Worm (Caenorhabditis elegans) whole organism, L1 larva: ENCODE measurements around the gene clec-226.

ENCODE experiments used
- C16A3.4 ChIP-seq: fragments of 150-350 bp; optimal IDR thresholded peaks from 2 replicates; lab custom pipeline; 2014; ENCODE audit warnings: missing biosample characterization, missing genetic modification characterization
- aha-1 ChIP-seq: fragments of 150-350 bp; optimal IDR thresholded peaks from 2 replicates; lab custom pipeline; 2014; ENCODE audit warnings: missing biosample characterization, missing genetic modification characterization
- alr-1 ChIP-seq: fragments of 200-800 bp; sonication (Bioruptor generic); optimal IDR thresholded peaks from 2 replicates; lab custom pipeline; 2018; ENCODE audit warnings: borderline replicate concordance, mild to moderate bottlenecking, missing genetic modification characterization, missing compliant biosample characterization
- ama-1 ChIP-seq: fragments of 150-350 bp; optimal IDR thresholded peaks from 2 replicates; lab custom pipeline; 2014
- ceh-63 ChIP-seq: fragments of 200-800 bp; sonication (Bioruptor generic); optimal IDR thresholded peaks from 2 replicates; lab custom pipeline; 2018; ENCODE audit warnings: mild to moderate bottlenecking, missing genetic modification characterization, missing compliant biosample characterization
- ceh-88 ChIP-seq: fragments of 200-800 bp; sonication (Bioruptor generic); IDR thresholded peaks from 2 replicates; pipeline ENCODE4 v1.3.6; 2022; ENCODE audit warnings: missing genetic modification characterization, missing compliant biosample characterization
- ceh-90 ChIP-seq: sonication (generic microtip); optimal IDR thresholded peaks from 2 replicates; lab custom pipeline; 2016; ENCODE audit warnings: missing genetic modification characterization, missing compliant biosample characterization
- dpl-1 ChIP-seq, 3 experiments: fragments of 150-350 bp in 2 of 3; sonication (generic microtip) in 1 of 3; optimal IDR thresholded peaks; 2 replicates each; lab custom pipeline; 2014 to 2017; ENCODE audit warnings: missing biosample characterization in 3 of 3, missing genetic modification characterization in 3 of 3, missing genetic modification reagents in 3 of 3
- dsc-1 ChIP-seq: sonication (generic microtip); optimal IDR thresholded peaks from 2 replicates; lab custom pipeline; 2016; ENCODE audit warnings: mild to moderate bottlenecking, missing genetic modification characterization, missing compliant biosample characterization
- efl-1 ChIP-seq, 4 experiments: fragments of 150-350 bp; optimal IDR thresholded peaks in 3 of 4; peaks in 1 of 4; 1 replicate in 1 of 4; 2 replicates in 3 of 4; lab custom pipeline; 2014; ENCODE audit warnings: missing biosample characterization in 2 of 4, missing genetic modification characterization in 2 of 4, missing genetic modification reagents in 2 of 4
- egl-27 ChIP-seq, 2 experiments: fragments of 150-350 bp in 1 of 2; sonication (generic microtip); optimal IDR thresholded peaks; 3 replicates each; lab custom pipeline; 2017 to 2018; ENCODE audit warnings: missing biosample characterization in 2 of 2, missing genetic modification characterization in 2 of 2, missing genetic modification reagents in 2 of 2
- elt-2 ChIP-seq: sonication (generic microtip); optimal IDR thresholded peaks from 2 replicates; lab custom pipeline; 2016; ENCODE audit warnings: missing genetic modification characterization, mild to moderate bottlenecking, inconsistent platforms, missing compliant biosample characterization, missing genetic modification reagents
- elt-3 ChIP-seq, 6 experiments: fragments of 150-350 bp in 1 of 6; sonication (generic microtip); optimal IDR thresholded peaks; 2 replicates each; lab custom pipeline; 2017 to 2018; ENCODE audit warnings: missing biosample characterization in 6 of 6, missing genetic modification characterization in 6 of 6, inconsistent platforms in 1 of 6
- fkh-10 ChIP-seq: sonication (generic microtip); optimal IDR thresholded peaks from 2 replicates; lab custom pipeline; 2017; ENCODE audit warnings: missing biosample characterization, missing genetic modification reagents, missing genetic modification characterization
- fkh-4 ChIP-seq: sonication (generic microtip); optimal IDR thresholded peaks from 2 replicates; lab custom pipeline; 2016; ENCODE audit warnings: missing compliant biosample characterization, missing genetic modification characterization, borderline replicate concordance
- fkh-8 ChIP-seq: sonication (generic microtip); optimal IDR thresholded peaks from 2 replicates; lab custom pipeline; 2016; ENCODE audit warnings: mild to moderate bottlenecking, missing genetic modification characterization, missing compliant biosample characterization
- fos-1 ChIP-seq: fragments of 150-350 bp; optimal IDR thresholded peaks from 2 replicates; lab custom pipeline; 2014; ENCODE audit warnings: missing biosample characterization, missing genetic modification characterization
- irx-1 ChIP-seq: sonication (generic microtip); optimal IDR thresholded peaks from 2 replicates; lab custom pipeline; 2016; ENCODE audit warnings: missing genetic modification characterization, missing compliant biosample characterization
- jun-1 ChIP-seq: fragments of 150-350 bp; optimal IDR thresholded peaks from 2 replicates; lab custom pipeline; 2014; ENCODE audit warnings: missing biosample characterization, missing genetic modification reagents, missing genetic modification characterization
- lin-13 ChIP-seq: fragments of 150-350 bp; optimal IDR thresholded peaks from 2 replicates; lab custom pipeline; 2014; ENCODE audit warnings: missing biosample characterization, missing genetic modification reagents, missing genetic modification characterization
- lin-14 ChIP-seq: fragments of 200-800 bp; sonication (Bioruptor generic); optimal IDR thresholded peaks from 2 replicates; lab custom pipeline; 2018; ENCODE audit warnings: mild to moderate bottlenecking, missing genetic modification characterization, moderate library complexity, missing compliant biosample characterization
- lin-15B ChIP-seq: fragments of 150-350 bp; sonication (generic microtip); optimal IDR thresholded peaks from 3 replicates; lab custom pipeline; 2014; ENCODE audit warnings: missing biosample characterization, missing genetic modification characterization
- lin-39 ChIP-seq: fragments of 150-350 bp; optimal IDR thresholded peaks from 2 replicates; lab custom pipeline; 2014; ENCODE audit warnings: missing biosample characterization, missing genetic modification reagents, missing genetic modification characterization
- lir-3 ChIP-seq: sonication (generic microtip); optimal IDR thresholded peaks from 2 replicates; lab custom pipeline; 2016; ENCODE audit warnings: mild to moderate bottlenecking, missing genetic modification characterization, moderate library complexity, missing compliant biosample characterization; ENCODE audit not compliant: poor library complexity
- lsy-2 ChIP-seq, 2 experiments: fragments of 150-350 bp; optimal IDR thresholded peaks; 2 replicates each; lab custom pipeline; 2014; ENCODE audit warnings: missing biosample characterization in 2 of 2, missing genetic modification characterization in 2 of 2
- mdl-1 ChIP-seq, 2 experiments: fragments of 150-350 bp; optimal IDR thresholded peaks; 2 replicates each; lab custom pipeline; 2014 to 2017; ENCODE audit warnings: missing biosample characterization in 2 of 2, missing genetic modification characterization in 2 of 2, inconsistent platforms in 1 of 2
- mef-2 ChIP-seq: fragments of 150-350 bp; optimal IDR thresholded peaks from 2 replicates; lab custom pipeline; 2014; ENCODE audit warnings: missing biosample characterization, missing genetic modification characterization
- mep-1 ChIP-seq: fragments of 150-350 bp; optimal IDR thresholded peaks from 2 replicates; lab custom pipeline; 2014; ENCODE audit warnings: missing biosample characterization, missing genetic modification characterization
- nhr-11 ChIP-seq: fragments of 150-350 bp; optimal IDR thresholded peaks from 2 replicates; lab custom pipeline; 2014; ENCODE audit warnings: missing biosample characterization, missing genetic modification characterization
- nhr-19 ChIP-seq: fragments of 200-800 bp; sonication (Bioruptor generic); conservative IDR thresholded peaks from 2 replicates; pipeline ENCODE4 v1.3.6; 2022; ENCODE audit warnings: missing genetic modification characterization, missing compliant biosample characterization
- nhr-47 ChIP-seq: sonication (generic microtip); optimal IDR thresholded peaks from 2 replicates; lab custom pipeline; 2016; ENCODE audit warnings: mild to moderate bottlenecking, missing genetic modification characterization, moderate library complexity, missing compliant biosample characterization
- nhr-71 ChIP-seq: sonication (generic microtip); optimal IDR thresholded peaks from 2 replicates; lab custom pipeline; 2016; ENCODE audit warnings: mild to moderate bottlenecking, missing genetic modification characterization, moderate library complexity, missing compliant biosample characterization
- nhr-76 ChIP-seq: sonication (generic microtip); optimal IDR thresholded peaks from 2 replicates; lab custom pipeline; 2017; ENCODE audit warnings: missing biosample characterization, missing genetic modification characterization
- nhr-85 ChIP-seq: sonication (generic microtip); peaks from one replicate; lab custom pipeline; 2016; ENCODE audit warnings: missing genetic modification characterization, inconsistent platforms, missing compliant biosample characterization
- nhr-90 ChIP-seq: sonication (generic microtip); optimal IDR thresholded peaks from 2 replicates; lab custom pipeline; 2016; ENCODE audit warnings: mild to moderate bottlenecking, missing genetic modification characterization, missing compliant biosample characterization; ENCODE audit not compliant: poor library complexity
- pag-3 ChIP-seq: sonication (generic microtip); optimal IDR thresholded peaks from 2 replicates; lab custom pipeline; 2017; ENCODE audit warnings: missing genetic modification characterization, mild to moderate bottlenecking, missing compliant biosample characterization, antibody characterized with exemption, borderline replicate concordance; ENCODE audit not compliant: insufficient read depth
- pax-3 ChIP-seq: fragments of 200-800 bp; sonication (Bioruptor generic); optimal IDR thresholded peaks from 2 replicates; lab custom pipeline; 2018; ENCODE audit warnings: mild to moderate bottlenecking, missing genetic modification characterization, moderate library complexity, missing compliant biosample characterization
- pqm-1 ChIP-seq: sonication (generic microtip); optimal IDR thresholded peaks from 3 replicates; lab custom pipeline; 2017; ENCODE audit warnings: missing biosample characterization, missing genetic modification characterization
- rnt-1 ChIP-seq: sonication (generic microtip); optimal IDR thresholded peaks from 2 replicates; lab custom pipeline; 2016; ENCODE audit warnings: mild to moderate bottlenecking, missing genetic modification characterization, moderate library complexity, missing compliant biosample characterization
- snpc-4 ChIP-seq: fragments of 150-350 bp; optimal IDR thresholded peaks from 2 replicates; lab custom pipeline; 2014; ENCODE audit warnings: missing biosample characterization, missing genetic modification characterization
- snu-23 ChIP-seq: sonication (generic microtip); optimal IDR thresholded peaks from 2 replicates; lab custom pipeline; 2016; ENCODE audit warnings: missing genetic modification characterization, missing compliant biosample characterization
- tbx-2 ChIP-seq: sonication (generic microtip); optimal IDR thresholded peaks from 2 replicates; lab custom pipeline; 2016; ENCODE audit warnings: missing genetic modification characterization, missing compliant biosample characterization
- tlp-1 ChIP-seq: fragments of 150-350 bp; optimal IDR thresholded peaks from 2 replicates; lab custom pipeline; 2014; ENCODE audit warnings: missing biosample characterization, missing genetic modification characterization
- unc-130 ChIP-seq: fragments of 150-350 bp; optimal IDR thresholded peaks from 2 replicates; lab custom pipeline; 2017; ENCODE audit warnings: missing biosample characterization, missing genetic modification characterization, inconsistent platforms
- unc-98 ChIP-seq: fragments of 200-800 bp; sonication (Bioruptor generic); IDR thresholded peaks from 2 replicates; pipeline ENCODE4 v1.3.6; 2022; ENCODE audit warnings: missing genetic modification characterization, missing compliant biosample characterization
- vab-15 ChIP-seq: sonication (generic microtip); optimal IDR thresholded peaks from 2 replicates; lab custom pipeline; 2017; ENCODE audit warnings: missing genotype, mild to moderate bottlenecking, missing genetic modification characterization, missing compliant biosample characterization
- xbp-1 ChIP-seq: sonication (generic microtip); optimal IDR thresholded peaks from 2 replicates; lab custom pipeline; 2016; ENCODE audit warnings: missing genetic modification characterization, missing compliant biosample characterization
- zag-1 ChIP-seq: fragments of 150-350 bp; optimal IDR thresholded peaks from 2 replicates; lab custom pipeline; 2014; ENCODE audit warnings: missing biosample characterization, missing genetic modification characterization
- zip-4 ChIP-seq: fragments of 200-800 bp; sonication (Bioruptor generic); optimal IDR thresholded peaks from 2 replicates; lab custom pipeline; 2018; ENCODE audit warnings: mild to moderate bottlenecking, missing genetic modification characterization, moderate library complexity, missing compliant biosample characterization
- ztf-4 ChIP-seq: fragments of 150-350 bp; optimal IDR thresholded peaks from 2 replicates; lab custom pipeline; 2014; ENCODE audit warnings: missing biosample characterization, missing genetic modification characterization

Gene clec-226

ce11 chrV:13908916-13909176 is 37.9 kb upstream of the clec-226 start, which contains the start of gene C06B3.6:
C06B3.6 (minus strand) TSS chrV:13908967.
- TF ChIP-seq ceh-88 (GFP tag; lab: Robert Waterston, UW) = peak; percentile 1; the same call in 1 of the 2 replicates
- TF ChIP-seq lir-3 (tag; lab: Kevin White, UChicago) = no peak

ce11 chrV:13909400-13909799 is 37.4 kb upstream of the clec-226 start, which contains the start of gene C06B3.7:
C06B3.7 (plus strand) TSS chrV:13909686.
- TF ChIP-seq unc-130 (tag; lab: Kevin White, UChicago) = peak; percentile 96
- no peak for TF ChIP-seq nhr-76 (tag; lab: Kevin White, UChicago)
- peak; percentile 84 for TF ChIP-seq dsc-1 (tag; lab: Kevin White, UChicago)
- TF ChIP-seq lin-13 (GFP tag; lab: Kevin White, UChicago) = peak; percentile 78
- TF ChIP-seq lsy-2 (tag; optimal IDR thresholded peaks at IDR 0.05; lab: Kevin White, UChicago) = peak; percentile 74 to 85
- no peak for TF ChIP-seq fkh-10 (GFP tag; lab: Kevin White, UChicago)
- peak; percentile 46 for TF ChIP-seq pqm-1
- TF ChIP-seq elt-2 = peak; percentile 85
- TF ChIP-seq snpc-4 (tag; lab: Kevin White, UChicago) = peak; percentile 44
- peak; percentile 64 for TF ChIP-seq mef-2 (tag; lab: Kevin White, UChicago)
- no peak for TF ChIP-seq ceh-63
- TF ChIP-seq efl-1 (optimal IDR thresholded peaks at IDR 0.05; lab: Kevin White, UChicago) = peak; percentile 36 to 54
- TF ChIP-seq efl-1 (GFP tag; optimal IDR thresholded peaks at IDR 0.05 in 1 of 2; lab: Kevin White, UChicago) = peak; percentile 26 to 87
- TF ChIP-seq egl-27 (tag; optimal IDR thresholded peaks at IDR 0.05; lab: Kevin White, UChicago) = no peak
- no peak for TF ChIP-seq pag-3 (tag; lab: Kevin White, UChicago)
- peak; percentile 73 for TF ChIP-seq jun-1 (tag; lab: Kevin White, UChicago)
- peak; percentile 96 for TF ChIP-seq nhr-19 (GFP tag; lab: Robert Waterston, UW)
- peak; percentile 34 for TF ChIP-seq lin-39 (tag; lab: Kevin White, UChicago)
- TF ChIP-seq nhr-47 (tag; lab: Kevin White, UChicago) = peak; percentile 83
- TF ChIP-seq fos-1 = peak; percentile 62
- peak; percentile 95 for TF ChIP-seq lin-14 (GFP tag; lab: Kevin White, UChicago)
- peak; percentile 90 for TF ChIP-seq snu-23 (GFP tag; lab: Kevin White, UChicago)
- peak; percentile 82 for TF ChIP-seq pax-3 (tag; lab: Kevin White, UChicago)
- no peak for TF ChIP-seq unc-98 (GFP tag; lab: Robert Waterston, UW)
- TF ChIP-seq zip-4 (GFP tag; lab: Kevin White, UChicago) = peak; percentile 98
- TF ChIP-seq mep-1 = peak; percentile 88
- TF ChIP-seq mdl-1 (tag; optimal IDR thresholded peaks at IDR 0.05; lab: Kevin White, UChicago) = peak in 1 of 2 experiments; percentile 94
- peak; percentile 100 for TF ChIP-seq vab-15 (tag; lab: Kevin White, UChicago)
- TF ChIP-seq ztf-4 = peak; percentile 81
- no peak for TF ChIP-seq alr-1 (tag; lab: Kevin White, UChicago)
- TF ChIP-seq ama-1 (lab: Kevin White, UChicago) = peak; percentile 66
- TF ChIP-seq tbx-2 (tag; lab: Kevin White, UChicago) = peak; percentile 75
- peak; percentile 33; the same call in 1 of the 2 replicates for TF ChIP-seq ceh-88 (GFP tag; lab: Robert Waterston, UW)
- peak; percentile 97 for TF ChIP-seq nhr-71
- TF ChIP-seq ceh-90 (tag; lab: Kevin White, UChicago) = peak; percentile 26
- TF ChIP-seq nhr-85 (tag; lab: Kevin White, UChicago) = peak; percentile 97
- peak; percentile 85 for TF ChIP-seq rnt-1 (tag; lab: Kevin White, UChicago)
- peak; percentile 45 to 54 (median 52) for TF ChIP-seq dpl-1 (GFP tag; optimal IDR thresholded peaks at IDR 0.05; lab: Kevin White, UChicago)
- TF ChIP-seq xbp-1 (tag; lab: Kevin White, UChicago) = peak; percentile 89
- peak; percentile 90 for TF ChIP-seq C16A3.4
- no peak for TF ChIP-seq fkh-4 (tag; lab: Kevin White, UChicago)
- TF ChIP-seq nhr-11 (tag; lab: Kevin White, UChicago) = peak; percentile 55
- no peak for TF ChIP-seq zag-1
- TF ChIP-seq lin-15B (tag; lab: Kevin White, UChicago) = no peak
- TF ChIP-seq nhr-90 = peak; percentile 83
- TF ChIP-seq aha-1 (tag; lab: Kevin White, UChicago) = peak; percentile 10
- peak; percentile 90 for TF ChIP-seq fkh-8 (tag; lab: Kevin White, UChicago)
- TF ChIP-seq tlp-1 (tag; lab: Kevin White, UChicago) = no peak
- peak; percentile 63 for TF ChIP-seq irx-1
- TF ChIP-seq elt-3 (tag; optimal IDR thresholded peaks at IDR 0.05; lab: Kevin White, UChicago) = peak in 4 of 6 experiments; percentile 16 to 97 (median 50)
